Worm (Caenorhabditis elegans): ENCODE data around the gene nhr-44.

ce11 chrV:8972271-8972670 is 8.4 kb upstream of the nhr-44 start, which contains the start of gene nhr-195:
- TF ChIP-seq klf-2 (GFP tag; conservative IDR thresholded peaks at IDR 0.05) (no peak), med-1 (GFP tag; optimal IDR thresholded peaks at IDR 0.05; ENCODE audit: insufficient read depth) (no peak), ztf-23 (GFP tag; IDR thresholded peaks at IDR 0.05) (no peak), tab-1 (GFP tag; IDR thresholded peaks at IDR 0.05) (no peak), cog-1 (tag; optimal IDR thresholded peaks at IDR 0.05) (no peak), flt-1 (GFP tag; IDR thresholded peaks at IDR 0.05) (no peak), ztf-29 (GFP tag; IDR thresholded peaks at IDR 0.05) (no peak), ref-1 (GFP tag; conservative IDR thresholded peaks at IDR 0.05) (no peak)

Data from whole organism, midembryonic.